Fruit fly (Drosophila melanogaster) whole organism, embryonic: ENCODE results near the gene ple.

Experiments used
- B-H1 ChIP-seq: fragments of 200-800 bp; sonication (Bioruptor generic); IDR thresholded peaks from 3 replicates; pipeline ENCODE4 v1.3.6; 2022; ENCODE audit warnings: missing biosample characterization, missing genetic modification characterization
- CG10462 ChIP-seq: fragments of 200-800 bp; sonication (Bioruptor generic); optimal IDR thresholded peaks from 2 replicates; lab custom pipeline; 2016; ENCODE audit warnings: missing biosample characterization, missing genetic modification characterization
- CG10543 ChIP-seq: fragments of 200-800 bp; sonication (Bioruptor generic); optimal IDR thresholded peaks from 3 replicates; lab custom pipeline; 2017; ENCODE audit warnings: missing biosample characterization, mild to moderate bottlenecking, missing genetic modification characterization, moderate library complexity
- CG11247 ChIP-seq: fragments of 200-800 bp; sonication (Bioruptor generic); IDR thresholded peaks from 2 replicates; pipeline ENCODE4 v1.3.6; 2022; ENCODE audit warnings: missing biosample characterization, missing genetic modification characterization
- CG13296 ChIP-seq: fragments of 200-800 bp; sonication (Bioruptor generic); optimal IDR thresholded peaks from 3 replicates; lab custom pipeline; 2018; ENCODE audit warnings: missing biosample characterization, mild to moderate bottlenecking, missing genetic modification characterization
- CG14710 ChIP-seq: fragments of 200-800 bp; sonication (Bioruptor generic); optimal IDR thresholded peaks from 3 replicates; lab custom pipeline; 2019; ENCODE audit warnings: missing biosample characterization, mild to moderate bottlenecking, missing genetic modification characterization, moderate library complexity
- CG14965 ChIP-seq: fragments of 200-800 bp; sonication (Bioruptor generic); optimal IDR thresholded peaks from 2 replicates; lab custom pipeline; 2016; ENCODE audit warnings: missing biosample characterization, missing genetic modification characterization, borderline replicate concordance
- CG15696 ChIP-seq: fragments of 200-800 bp; sonication (Bioruptor generic); optimal IDR thresholded peaks from 2 replicates; lab custom pipeline; 2019; ENCODE audit warnings: missing biosample characterization, mild to moderate bottlenecking, missing genetic modification characterization, moderate library complexity
- CG1603 ChIP-seq: fragments of 200-800 bp; sonication (Bioruptor generic); optimal IDR thresholded peaks from 2 replicates; lab custom pipeline; 2019; ENCODE audit warnings: missing biosample characterization, mild to moderate bottlenecking, missing genetic modification characterization, moderate library complexity
- CG17328 ChIP-seq: fragments of 200-800 bp; sonication (Bioruptor generic); IDR thresholded peaks from 2 replicates; pipeline ENCODE4 v1.3.6; 2022; ENCODE audit warnings: missing biosample characterization, missing genetic modification characterization
- CG17829 ChIP-seq: fragments of 200-800 bp; optimal IDR thresholded peaks from 2 replicates; lab custom pipeline; 2019; ENCODE audit warnings: missing biosample characterization, mild to moderate bottlenecking, missing genetic modification characterization, moderate library complexity
- CG1792 ChIP-seq: fragments of 200-800 bp; sonication (Bioruptor generic); optimal IDR thresholded peaks from 2 replicates; lab custom pipeline; 2016; ENCODE audit warnings: missing biosample characterization, missing genetic modification characterization
- CG3065 ChIP-seq: fragments of 200-800 bp; sonication (Bioruptor generic); optimal IDR thresholded peaks from 2 replicates; lab custom pipeline; 2016; ENCODE audit warnings: missing biosample characterization, missing genetic modification characterization
- CG3847 ChIP-seq: fragments of 200-800 bp; sonication (Bioruptor generic); IDR thresholded peaks from 2 replicates; pipeline ENCODE4 v1.3.6; 2022; ENCODE audit warnings: missing biosample characterization, missing genetic modification characterization
- CG6175 ChIP-seq: fragments of 200-800 bp; sonication (Bioruptor generic); IDR thresholded peaks from 3 replicates; pipeline ENCODE4 v1.3.6; 2022; ENCODE audit warnings: missing biosample characterization, missing genetic modification characterization
- CG6689 ChIP-seq: fragments of 200-800 bp; sonication (Bioruptor generic); IDR thresholded peaks from 2 replicates; pipeline ENCODE4 v1.3.6; 2022; ENCODE audit warnings: missing biosample characterization, missing genetic modification characterization
- CG7963 ChIP-seq: fragments of 200-800 bp; sonication (Bioruptor generic); IDR thresholded peaks from 3 replicates; pipeline ENCODE4 v1.3.6; 2022; ENCODE audit warnings: missing biosample characterization, missing genetic modification characterization; ENCODE audit not compliant: partially characterized antibody
- CG8388 ChIP-seq: fragments of 200-800 bp; sonication (Bioruptor generic); optimal IDR thresholded peaks from 2 replicates; lab custom pipeline; 2019; ENCODE audit warnings: missing biosample characterization, mild to moderate bottlenecking, missing genetic modification characterization, moderate library complexity
- Ets65A ChIP-seq: fragments of 200-800 bp; sonication (Bioruptor generic); peaks from one replicate; lab custom pipeline; 2016; ENCODE audit warnings: missing biosample characterization, missing genetic modification characterization
- Ets97D ChIP-seq: fragments of 200-800 bp; sonication (Bioruptor generic); optimal IDR thresholded peaks from 3 replicates; lab custom pipeline; 2016; ENCODE audit warnings: missing biosample characterization, missing genetic modification characterization
- GATAe ChIP-seq: fragments of 200-800 bp; sonication (Bioruptor generic); conservative IDR thresholded peaks from 2 replicates; pipeline ENCODE4 v1.3.6; 2022; ENCODE audit warnings: missing biosample characterization, missing genetic modification characterization
- Hmx ChIP-seq: fragments of 200-800 bp; sonication (Bioruptor generic); optimal IDR thresholded peaks from 2 replicates; lab custom pipeline; 2016; ENCODE audit warnings: missing biosample characterization, missing genetic modification characterization
- NC2α ChIP-seq: fragments of 200-800 bp; sonication (Bioruptor generic); optimal IDR thresholded peaks from 2 replicates; lab custom pipeline; 2016; ENCODE audit warnings: missing biosample characterization, missing genetic modification characterization
- Sox100B ChIP-seq: fragments of 200-800 bp; sonication (Bioruptor generic); optimal IDR thresholded peaks from 3 replicates; lab custom pipeline; 2018; ENCODE audit warnings: missing biosample characterization, mild to moderate bottlenecking, missing genetic modification characterization
- Spps ChIP-seq: fragments of 200-800 bp; sonication (Bioruptor generic); optimal IDR thresholded peaks from 2 replicates; lab custom pipeline; 2018; ENCODE audit warnings: missing biosample characterization, mild to moderate bottlenecking, missing genetic modification characterization
- Sry-β ChIP-seq: fragments of 200-800 bp; sonication (Bioruptor generic); optimal IDR thresholded peaks from 2 replicates; lab custom pipeline; 2018; ENCODE audit warnings: missing biosample characterization, mild to moderate bottlenecking, missing genetic modification characterization, moderate library complexity
- Stat92E ChIP-seq, 3 experiments: fragments of >200 bp in 2 of 3; fragments of 200-800 bp in 1 of 3; sonication (Bioruptor generic) in 1 of 3; optimal IDR thresholded peaks; 2 replicates each; lab custom pipeline; 2017 to 2019; ENCODE audit warnings: missing biosample characterization in 3 of 3, missing genetic modification characterization in 3 of 3, mild to moderate bottlenecking in 1 of 3, moderate library complexity in 1 of 3
- bbx ChIP-seq: fragments of 200-800 bp; sonication (Bioruptor generic); IDR thresholded peaks from 2 replicates; pipeline ENCODE4 v1.3.6; 2022; ENCODE audit warnings: missing biosample characterization, missing genetic modification characterization; ENCODE audit not compliant: partially characterized antibody
- bcd ChIP-seq: fragments of 200-800 bp; sonication (Bioruptor generic); optimal IDR thresholded peaks from 2 replicates; lab custom pipeline; 2017; ENCODE audit warnings: missing biosample characterization, mild to moderate bottlenecking, missing genetic modification characterization
- bsh ChIP-seq, 2 experiments: fragments of 200-800 bp; sonication (Bioruptor generic); optimal IDR thresholded peaks; 2 replicates each; lab custom pipeline; 2017 to 2018; ENCODE audit warnings: mild to moderate bottlenecking in 2 of 2, missing biosample characterization in 2 of 2, missing genetic modification characterization in 2 of 2, moderate library complexity in 1 of 2
- btn ChIP-seq: fragments of 200-800 bp; sonication (Bioruptor generic); optimal IDR thresholded peaks from 2 replicates; lab custom pipeline; 2016; ENCODE audit warnings: missing biosample characterization, missing genetic modification characterization
- dmrt99B ChIP-seq: fragments of 200-800 bp; sonication (Bioruptor generic); optimal IDR thresholded peaks from 2 replicates; lab custom pipeline; 2018; ENCODE audit warnings: missing biosample characterization, mild to moderate bottlenecking, missing genetic modification characterization, moderate library complexity
- emc ChIP-seq: fragments of 200-800 bp; sonication (Bioruptor generic); optimal IDR thresholded peaks from 2 replicates; lab custom pipeline; 2016; ENCODE audit warnings: missing biosample characterization, missing genetic modification characterization
- ems ChIP-seq: fragments of 200-800 bp; sonication (Bioruptor generic); optimal IDR thresholded peaks from 3 replicates; lab custom pipeline; 2016; ENCODE audit warnings: missing biosample characterization, missing genetic modification characterization
- en ChIP-seq: fragments of 200-800 bp; sonication (Bioruptor generic); optimal IDR thresholded peaks from 2 replicates; lab custom pipeline; 2016; ENCODE audit warnings: missing biosample characterization, missing genetic modification characterization
- gem ChIP-seq: fragments of 200-800 bp; sonication (Bioruptor generic); optimal IDR thresholded peaks from 2 replicates; lab custom pipeline; 2019; ENCODE audit warnings: missing biosample characterization, mild to moderate bottlenecking, missing genetic modification characterization, moderate library complexity
- gsb ChIP-seq: fragments of 200-800 bp; sonication (Bioruptor generic); IDR thresholded peaks from 2 replicates; pipeline ENCODE4 v1.3.6; 2022; ENCODE audit warnings: missing biosample characterization, missing genetic modification characterization
- hb ChIP-seq: fragments of 200-800 bp; sonication (Bioruptor generic); IDR thresholded peaks from 3 replicates; pipeline ENCODE4 v1.3.6; 2022; ENCODE audit warnings: missing biosample characterization, missing genetic modification characterization; ENCODE audit not compliant: partially characterized antibody
- her ChIP-seq: fragments of 200-800 bp; sonication (Bioruptor generic); optimal IDR thresholded peaks from 2 replicates; lab custom pipeline; 2016; ENCODE audit warnings: missing biosample characterization, missing genetic modification characterization
- kay ChIP-seq: fragments of 200-800 bp; sonication (Bioruptor generic); optimal IDR thresholded peaks from 2 replicates; lab custom pipeline; 2016; ENCODE audit warnings: missing biosample characterization, missing genetic modification characterization
- lab ChIP-seq: fragments of 200-800 bp; sonication (Bioruptor generic); optimal IDR thresholded peaks from 3 replicates; lab custom pipeline; 2017; ENCODE audit warnings: missing biosample characterization, missing genetic modification characterization, mild to moderate bottlenecking, moderate library complexity, missing genetic modification reagents
- pho ChIP-seq: fragments of 200-800 bp; sonication (Bioruptor generic); optimal IDR thresholded peaks from 2 replicates; lab custom pipeline; 2016; ENCODE audit warnings: missing biosample characterization, missing genetic modification characterization
- pnt ChIP-seq: fragments of 200-800 bp; sonication (Bioruptor generic); optimal IDR thresholded peaks from 3 replicates; lab custom pipeline; 2016; ENCODE audit warnings: missing biosample characterization, missing genetic modification characterization
- prd ChIP-seq, 3 experiments: fragments of >200 bp in 2 of 3; fragments of 200-800 bp in 1 of 3; sonication (Bioruptor generic) in 1 of 3; optimal IDR thresholded peaks in 2 of 3; IDR thresholded peaks in 1 of 3; 2 replicates in 2 of 3; 3 replicates in 1 of 3; pipeline versions ENCODE4 v1.3.6 to Lab custom; 2017 to 2022; ENCODE audit warnings: missing biosample characterization in 1 of 3, missing genetic modification characterization in 1 of 3
- sd ChIP-seq: fragments of 200-800 bp; sonication (Bioruptor generic); optimal IDR thresholded peaks from 3 replicates; lab custom pipeline; 2018; ENCODE audit warnings: missing biosample characterization, mild to moderate bottlenecking, missing genetic modification characterization, moderate library complexity
- slou ChIP-seq: fragments of 200-800 bp; sonication (Bioruptor generic); optimal IDR thresholded peaks from 3 replicates; lab custom pipeline; 2016; ENCODE audit warnings: missing biosample characterization, missing genetic modification characterization
- ssp ChIP-seq: fragments of 200-800 bp; sonication (Bioruptor generic); IDR thresholded peaks from 2 replicates; pipeline ENCODE4 v1.3.6; 2022; ENCODE audit warnings: missing biosample characterization, missing genetic modification characterization
- tll ChIP-seq, 2 experiments: fragments of 200-800 bp in 1 of 2; fragments of >200 bp in 1 of 2; sonication (Bioruptor generic) in 1 of 2; optimal IDR thresholded peaks; 2 replicates each; lab custom pipeline; 2017 to 2019; ENCODE audit warnings: missing biosample characterization in 2 of 2, missing genetic modification characterization in 2 of 2, mild to moderate bottlenecking in 1 of 2, moderate library complexity in 1 of 2
- twi ChIP-seq: fragments of 200-800 bp; optimal IDR thresholded peaks from 2 replicates; lab custom pipeline; 2019; ENCODE audit warnings: missing biosample characterization, mild to moderate bottlenecking, missing genetic modification characterization, moderate library complexity
- z ChIP-seq: fragments of 200-800 bp; sonication (Bioruptor generic); IDR thresholded peaks from 3 replicates; pipeline ENCODE4 v1.3.6; 2022; ENCODE audit warnings: missing biosample characterization, missing genetic modification characterization

Gene ple

dm6 chr3L:6705865-6706264, 13.5 kb downstream of the ple start (continued):
- TF ChIP-seq hb (GFP tag; lab: Robert Waterston, UW) (no peak), pnt (GFP tag; lab: Kevin White, UChicago) (no peak), CG3065 (GFP tag; lab: Kevin White, UChicago) (no peak), bsh (GFP tag; optimal IDR thresholded peaks at IDR 0.05; lab: Kevin White, UChicago) (peak in 1 of 2 experiments; percentile 80), NC2α (GFP tag; lab: Kevin White, UChicago) (no peak), btn (GFP tag; lab: Kevin White, UChicago) (no peak), Ets65A (GFP tag; lab: Kevin White, UChicago) (peak; percentile 92), CG15696 (tag; lab: Kevin White, UChicago) (peak; percentile 35), bcd (GFP tag; lab: Kevin White, UChicago) (peak; percentile 33), CG10462 (peak; percentile 16), CG1792 (GFP tag; lab: Kevin White, UChicago) (no peak), prd (optimal IDR thresholded peaks at IDR 0.05; lab: Kevin White, UChicago) (no peak), prd (GFP tag; IDR thresholded peaks at IDR 0.05; lab: Robert Waterston, UW) (no peak), B-H1 (GFP tag; lab: Robert Waterston, UW) (peak; percentile 50; the same call in 2 of the 3 replicates), CG11247 (GFP tag; lab: Robert Waterston, UW) (0 out of 2 replicates have a peak, but pooled peaks have one; percentile 10), CG6175 (GFP tag; lab: Robert Waterston, UW) (no peak), CG6689 (GFP tag; lab: Robert Waterston, UW) (peak; percentile 78), twi (tag; lab: Kevin White, UChicago) (peak; percentile 28), CG8388 (GFP tag; lab: Kevin White, UChicago) (peak; percentile 65), gsb (GFP tag; lab: Robert Waterston, UW) (no peak), Stat92E (GFP tag; optimal IDR thresholded peaks at IDR 0.05; lab: Kevin White, UChicago) (no peak), ems (peak; percentile 38), lab (GFP tag; lab: Kevin White, UChicago) (peak; percentile 65), GATAe (GFP tag; lab: Robert Waterston, UW) (no peak), pho (GFP tag; lab: Kevin White, UChicago) (no peak), CG1603 (tag; lab: Kevin White, UChicago) (peak; percentile 47), CG14710 (peak; percentile 44), CG7963 (GFP tag; lab: Robert Waterston, UW) (no peak), ssp (GFP tag; lab: Robert Waterston, UW) (peak; percentile 45), dmrt99B (peak; percentile 77), CG17829 (tag; lab: Kevin White, UChicago) (peak; percentile 61), CG13296 (GFP tag; lab: Kevin White, UChicago) (peak; percentile 77), sd (tag; lab: Kevin White, UChicago) (peak; percentile 44), kay (GFP tag; lab: Kevin White, UChicago) (no peak), Sox100B (GFP tag; lab: Kevin White, UChicago) (peak; percentile 69), Hmx (GFP tag; lab: Kevin White, UChicago) (no peak), CG14965 (GFP tag; lab: Kevin White, UChicago) (no peak), CG3847 (GFP tag; lab: Robert Waterston, UW) (no peak), her (GFP tag; lab: Kevin White, UChicago) (no peak), en (no peak), CG10543 (GFP tag; lab: Kevin White, UChicago) (peak; percentile 66), Ets97D (peak; percentile 1), gem (tag; lab: Kevin White, UChicago) (peak; percentile 75), slou (GFP tag; lab: Kevin White, UChicago) (no peak), CG17328 (GFP tag; lab: Robert Waterston, UW) (peak; percentile 56), tll (GFP tag; optimal IDR thresholded peaks at IDR 0.05; lab: Kevin White, UChicago) (no peak), Spps (tag; lab: Kevin White, UChicago) (no peak), emc (GFP tag; lab: Kevin White, UChicago) (no peak), z (no peak), bbx (GFP tag; lab: Robert Waterston, UW) (no peak), Sry-β (no peak)
